Worm (Caenorhabditis elegans) whole organism, L4 larva: ENCODE results near the gene ifbp-1.
A peak's percentile ranks its signal among the peaks of the same experiment; 100 is the strongest.

Experiments used
- F26F4.8 ChIP-seq: fragments of 200-800 bp; sonication (Bioruptor generic); conservative IDR thresholded peaks from 2 replicates; pipeline ENCODE4 v1.3.6; 2022; ENCODE audit warnings: missing genetic modification characterization, missing compliant biosample characterization
- F37D6.2 ChIP-seq: sonication (generic microtip); optimal IDR thresholded peaks from 2 replicates; lab custom pipeline; 2016; ENCODE audit warnings: mild to moderate bottlenecking, missing genetic modification characterization, missing compliant biosample characterization
- F44E2.7 ChIP-seq: fragments of 200-800 bp; sonication (Bioruptor generic); IDR thresholded peaks from 2 replicates; pipeline ENCODE4 v2.1.2; 2022; ENCODE audit warnings: missing genetic modification characterization, missing compliant biosample characterization
- T26A8.4 ChIP-seq: fragments of 200-800 bp; sonication (Bioruptor generic); IDR thresholded peaks from 2 replicates; pipeline ENCODE4 v1.3.6; 2022; ENCODE audit warnings: missing genetic modification characterization, missing compliant biosample characterization
- Y105C5A.15 ChIP-seq: fragments of 200-800 bp; sonication (Bioruptor generic); IDR thresholded peaks from 2 replicates; pipeline ENCODE4 v1.3.6; 2022; ENCODE audit warnings: missing genetic modification characterization, missing compliant biosample characterization
- Y48G9A.11 ChIP-seq: fragments of 200-800 bp; sonication (Bioruptor generic); IDR thresholded peaks from 2 replicates; pipeline ENCODE4 v1.3.6; 2022; ENCODE audit warnings: missing genetic modification reagents, missing genetic modification characterization, missing compliant biosample characterization
- Y75B8A.6 ChIP-seq: fragments of 200-800 bp; sonication (Bioruptor generic); IDR thresholded peaks from 2 replicates; pipeline ENCODE4 v1.3.6; 2022; ENCODE audit warnings: missing genetic modification reagents, missing genetic modification characterization, missing compliant biosample characterization
- aha-1 ChIP-seq: fragments of 150-350 bp; peaks from one replicate; lab custom pipeline; 2014; ENCODE audit warnings: missing biosample characterization, missing genetic modification characterization
- aly-2 ChIP-seq: sonication (generic microtip); optimal IDR thresholded peaks from 2 replicates; lab custom pipeline; 2018; ENCODE audit warnings: missing biosample characterization, missing genetic modification characterization
- ama-1 ChIP-seq: fragments of 150-350 bp; optimal IDR thresholded peaks from 2 replicates; lab custom pipeline; 2014; ENCODE audit warnings: inconsistent platforms, mixed read lengths
- attf-4 ChIP-seq: sonication (generic microtip); optimal IDR thresholded peaks from 3 replicates; lab custom pipeline; 2017; ENCODE audit warnings: missing biosample characterization, missing genetic modification characterization
- ceh-20 ChIP-seq: fragments of 200-800 bp; sonication (Bioruptor generic); IDR thresholded peaks from 2 replicates; pipeline ENCODE4 v1.3.6; 2022; ENCODE audit warnings: missing genetic modification reagents, missing genetic modification characterization, missing compliant biosample characterization
- ceh-28 ChIP-seq: fragments of 150-350 bp; optimal IDR thresholded peaks from 2 replicates; lab custom pipeline; 2014; ENCODE audit warnings: missing biosample characterization, missing genetic modification reagents, missing genetic modification characterization
- ceh-44 ChIP-seq: fragments of 200-800 bp; sonication (Bioruptor generic); IDR thresholded peaks from 2 replicates; pipeline ENCODE4 v1.3.6; 2022; ENCODE audit warnings: missing genetic modification reagents, missing genetic modification characterization, missing compliant biosample characterization
- ceh-82 ChIP-seq: sonication (generic microtip); optimal IDR thresholded peaks from 2 replicates; lab custom pipeline; 2017; ENCODE audit warnings: missing biosample characterization, missing genetic modification characterization
- ces-1 ChIP-seq: fragments of 150-350 bp; sonication (generic microtip); optimal IDR thresholded peaks from 4 replicates; lab custom pipeline; 2014; ENCODE audit warnings: missing biosample characterization, missing genetic modification reagents, missing genetic modification characterization
- ctbp-1 ChIP-seq: fragments of 200-800 bp; sonication (Bioruptor generic); IDR thresholded peaks from 2 replicates; pipeline ENCODE4 v1.3.6; 2022; ENCODE audit warnings: missing genetic modification reagents, missing genetic modification characterization, missing compliant biosample characterization
- daf-12 ChIP-seq: fragments of 150-350 bp; optimal IDR thresholded peaks from 2 replicates; lab custom pipeline; 2014; ENCODE audit warnings: missing biosample characterization, missing genetic modification reagents, missing genetic modification characterization
- daf-8 ChIP-seq: fragments of 200-800 bp; sonication (Bioruptor generic); IDR thresholded peaks from 2 replicates; pipeline ENCODE4 v1.3.6; 2022; ENCODE audit warnings: missing genetic modification characterization, missing compliant biosample characterization
- dmd-6 ChIP-seq: fragments of 200-800 bp; sonication (Bioruptor generic); IDR thresholded peaks from 2 replicates; pipeline ENCODE4 v1.3.6; 2022; ENCODE audit warnings: missing genetic modification reagents, missing genetic modification characterization, missing compliant biosample characterization
- dmd-9 ChIP-seq: fragments of 200-800 bp; sonication (Bioruptor generic); IDR thresholded peaks from 2 replicates; pipeline ENCODE4 v1.3.6; 2022; ENCODE audit warnings: missing genetic modification reagents, missing genetic modification characterization, missing compliant biosample characterization
- duxl-1 ChIP-seq: sonication (generic microtip); optimal IDR thresholded peaks from 2 replicates; lab custom pipeline; 2016; ENCODE audit warnings: mild to moderate bottlenecking, missing genetic modification characterization, moderate library complexity, missing compliant biosample characterization; ENCODE audit not compliant: poor library complexity
- egl-43 ChIP-seq: fragments of 200-800 bp; sonication (Bioruptor generic); IDR thresholded peaks from 2 replicates; pipeline ENCODE4 v1.3.6; 2022; ENCODE audit warnings: missing genetic modification reagents, missing genetic modification characterization, missing compliant biosample characterization
- fos-1 ChIP-seq: fragments of 150-350 bp; optimal IDR thresholded peaks from 2 replicates; lab custom pipeline; 2014; ENCODE audit warnings: missing biosample characterization, missing genetic modification characterization
- gei-8 ChIP-seq: fragments of 200-800 bp; sonication (Bioruptor generic); optimal IDR thresholded peaks from 2 replicates; lab custom pipeline; 2018; ENCODE audit warnings: mild to moderate bottlenecking, missing genetic modification characterization, missing compliant biosample characterization
- lim-7 ChIP-seq: fragments of 200-800 bp; sonication (Bioruptor generic); IDR thresholded peaks from 2 replicates; pipeline ENCODE4 v1.3.6; 2022; ENCODE audit warnings: missing genetic modification characterization, missing compliant biosample characterization
- lin-1 ChIP-seq: fragments of 200-800 bp; sonication (Bioruptor generic); IDR thresholded peaks from 2 replicates; pipeline ENCODE4 v1.3.6; 2022; ENCODE audit warnings: missing genetic modification reagents, missing genetic modification characterization, missing compliant biosample characterization
- lin-15B ChIP-seq: fragments of 150-350 bp; sonication (generic microtip); optimal IDR thresholded peaks from 3 replicates; lab custom pipeline; 2014; ENCODE audit warnings: missing biosample characterization, missing genetic modification characterization
- lin-29 ChIP-seq: fragments of 200-800 bp; sonication (Bioruptor generic); IDR thresholded peaks from 2 replicates; pipeline ENCODE4 v1.3.6; 2022; ENCODE audit warnings: missing genetic modification reagents, missing genetic modification characterization, missing compliant biosample characterization
- lir-3 ChIP-seq: sonication (generic microtip); optimal IDR thresholded peaks from 2 replicates; lab custom pipeline; 2016; ENCODE audit warnings: mild to moderate bottlenecking, missing genetic modification characterization, missing compliant biosample characterization
- lsy-2 ChIP-seq, 2 experiments: fragments of 150-350 bp in 1 of 2; sonication (generic microtip) in 1 of 2; optimal IDR thresholded peaks; 2 replicates each; lab custom pipeline; 2014 to 2017; ENCODE audit warnings: missing biosample characterization in 2 of 2, missing genetic modification characterization in 2 of 2
- mes-2 ChIP-seq: sonication (generic microtip); optimal IDR thresholded peaks from 2 replicates; lab custom pipeline; 2016; ENCODE audit warnings: missing genotype, mild to moderate bottlenecking, missing genetic modification characterization, missing compliant biosample characterization; ENCODE audit not compliant: poor library complexity, severe bottlenecking
- mxl-3 ChIP-seq: fragments of 200-800 bp; sonication (Bioruptor generic); optimal IDR thresholded peaks from 2 replicates; lab custom pipeline; 2018; ENCODE audit warnings: mild to moderate bottlenecking, missing genetic modification characterization, missing compliant biosample characterization
- nhr-102 ChIP-seq: sonication (generic microtip); optimal IDR thresholded peaks from 2 replicates; lab custom pipeline; 2016; ENCODE audit warnings: mild to moderate bottlenecking, missing genetic modification characterization, moderate library complexity, missing compliant biosample characterization
- nhr-25 ChIP-seq: sonication (generic microtip); optimal IDR thresholded peaks from 2 replicates; lab custom pipeline; 2017; ENCODE audit warnings: missing genetic modification characterization, mild to moderate bottlenecking, missing compliant biosample characterization, antibody characterized with exemption, moderate library complexity, borderline replicate concordance; ENCODE audit not compliant: insufficient read depth
- nhr-42 ChIP-seq: fragments of 200-800 bp; sonication (Bioruptor generic); IDR thresholded peaks from 2 replicates; pipeline ENCODE4 v1.3.6; 2022; ENCODE audit warnings: missing genetic modification characterization, missing compliant biosample characterization
- nhr-6 ChIP-seq: fragments of 150-350 bp; optimal IDR thresholded peaks from 2 replicates; lab custom pipeline; 2014; ENCODE audit warnings: missing biosample characterization, missing genetic modification characterization
- pha-4 ChIP-seq, 2 experiments: fragments of 150-350 bp in 1 of 2; fragments of 200-800 bp in 1 of 2; sonication (Bioruptor generic) in 1 of 2; IDR thresholded peaks in 1 of 2; optimal IDR thresholded peaks in 1 of 2; 2 replicates each; pipeline versions ENCODE4 v1.3.6 to Lab custom; 2014 to 2022; ENCODE audit warnings: missing genetic modification characterization in 2 of 2, missing genetic modification reagents in 2 of 2, missing biosample characterization in 1 of 2, missing compliant biosample characterization in 1 of 2
- php-3 ChIP-seq: fragments of 200-800 bp; sonication (Bioruptor generic); IDR thresholded peaks from 2 replicates; pipeline ENCODE4 v1.3.6; 2022; ENCODE audit warnings: missing genetic modification reagents, missing genetic modification characterization, missing compliant biosample characterization
- saeg-2 ChIP-seq: fragments of 200-800 bp; sonication (Bioruptor generic); IDR thresholded peaks from 2 replicates; pipeline ENCODE4 v1.3.6; 2022; ENCODE audit warnings: missing genetic modification reagents, missing genetic modification characterization, missing compliant biosample characterization
- set-16 ChIP-seq: fragments of 200-800 bp; sonication (Bioruptor generic); IDR thresholded peaks from 2 replicates; pipeline ENCODE4 v1.3.6; 2022; ENCODE audit warnings: missing genetic modification reagents, missing genetic modification characterization, missing compliant biosample characterization
- spr-1 ChIP-seq: sonication (generic microtip); optimal IDR thresholded peaks from 2 replicates; lab custom pipeline; 2016; ENCODE audit warnings: mild to moderate bottlenecking, missing genetic modification characterization, missing compliant biosample characterization
- spr-3 ChIP-seq: fragments of 200-800 bp; sonication (Bioruptor generic); optimal IDR thresholded peaks from 2 replicates; lab custom pipeline; 2018; ENCODE audit warnings: mild to moderate bottlenecking, missing genetic modification characterization, missing compliant biosample characterization
- tra-1 ChIP-seq: fragments of 200-800 bp; sonication (Bioruptor generic); IDR thresholded peaks from 2 replicates; pipeline ENCODE4 v1.3.6; 2022; ENCODE audit warnings: missing genetic modification reagents, missing genetic modification characterization, missing compliant biosample characterization
- unc-39 ChIP-seq: sonication (generic microtip); optimal IDR thresholded peaks from 2 replicates; lab custom pipeline; 2017; ENCODE audit warnings: missing biosample characterization, missing genetic modification characterization
- zfp-2 ChIP-seq: sonication (generic microtip); optimal IDR thresholded peaks from 2 replicates; lab custom pipeline; 2016; ENCODE audit warnings: mild to moderate bottlenecking, missing genetic modification characterization, missing compliant biosample characterization
- zip-11 ChIP-seq: fragments of 200-800 bp; sonication (Bioruptor generic); IDR thresholded peaks from 2 replicates; pipeline ENCODE4 v1.3.6; 2022; ENCODE audit warnings: missing genetic modification characterization, missing compliant biosample characterization
- zip-2 ChIP-seq: fragments of 150-350 bp; optimal IDR thresholded peaks from 2 replicates; lab custom pipeline; 2014; ENCODE audit warnings: missing biosample characterization, missing genetic modification characterization
- ztf-11 ChIP-seq: fragments of 150-350 bp; optimal IDR thresholded peaks from 2 replicates; lab custom pipeline; 2014; ENCODE audit warnings: missing biosample characterization, missing genetic modification characterization
- ztf-7 ChIP-seq: fragments of 150-350 bp; optimal IDR thresholded peaks from 2 replicates; lab custom pipeline; 2014; ENCODE audit warnings: missing biosample characterization, missing genetic modification characterization

Gene ifbp-1

ce11 chrV:13370265-13370664, 9.8 kb downstream of the ifbp-1 start:
- TF ChIP-seq egl-43 (GFP tag; lab: Robert Waterston, UW) (no peak), aha-1 (tag; lab: Kevin White, UChicago) (peak; percentile 92), mxl-3 (GFP tag; lab: Kevin White, UChicago) (no peak), Y75B8A.6 (GFP tag; lab: Robert Waterston, UW) (no peak), nhr-25 (peak; percentile 23), duxl-1 (tag; lab: Kevin White, UChicago) (peak; percentile 26), ztf-7 (tag; lab: Kevin White, UChicago) (no peak), zip-11 (GFP tag; lab: Robert Waterston, UW) (no peak), Y48G9A.11 (GFP tag; lab: Robert Waterston, UW) (no peak)

DNA sequence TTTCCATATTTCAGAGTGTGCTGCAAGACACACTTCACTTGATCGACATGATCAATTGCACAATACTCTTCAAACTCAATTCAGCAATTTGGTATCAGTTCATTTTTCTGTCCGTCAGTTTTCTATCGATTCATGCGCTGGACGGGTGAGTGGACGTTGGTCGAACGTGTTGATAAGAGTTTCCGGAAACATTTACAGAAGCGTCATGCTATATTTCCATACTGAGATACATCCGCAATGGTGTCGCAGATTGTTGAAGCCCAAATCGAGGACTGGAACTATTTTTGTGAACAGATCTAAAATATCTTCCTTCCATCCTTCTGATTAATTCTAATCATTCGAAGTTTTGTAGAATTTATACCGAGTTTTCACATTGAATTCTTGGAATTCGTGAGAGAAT, 10.4 kb downstream of the ifbp-1 start:
- TF ChIP-seq lim-7 (GFP tag; lab: Robert Waterston, UW) = no peak
- TF ChIP-seq spr-1 = no peak
- TF ChIP-seq ceh-82 (tag; lab: Kevin White, UChicago) = no peak
- TF ChIP-seq spr-3 = no peak
- 0 out of 2 replicates have a peak, but pooled peaks have one; percentile 6 for TF ChIP-seq php-3 (GFP tag; lab: Robert Waterston, UW)
- TF ChIP-seq ama-1 = no peak
- peak; percentile 77 for TF ChIP-seq dmd-6 (GFP tag; lab: Robert Waterston, UW)
- TF ChIP-seq ceh-20 (GFP tag; lab: Robert Waterston, UW) = no peak
- TF ChIP-seq lin-15B (tag; lab: Kevin White, UChicago) = no peak
- no peak for TF ChIP-seq fos-1
- TF ChIP-seq zip-2 (tag; lab: Kevin White, UChicago) = no peak
- TF ChIP-seq ztf-11 (tag; lab: Kevin White, UChicago) = no peak
- no peak for TF ChIP-seq ces-1 (GFP tag; lab: Kevin White, UChicago)
- no peak for TF ChIP-seq lsy-2 (tag; optimal IDR thresholded peaks at IDR 0.05; lab: Kevin White, UChicago)
- no peak for TF ChIP-seq F44E2.7 (GFP tag; lab: Robert Waterston, UW)
- TF ChIP-seq tra-1 = peak; percentile 48; the same call in 1 of the 2 replicates
- no peak for TF ChIP-seq F26F4.8 (GFP tag; lab: Robert Waterston, UW)
- TF ChIP-seq aly-2 (tag; lab: Kevin White, UChicago) = no peak
- no peak for TF ChIP-seq pha-4 (GFP tag; IDR thresholded peaks at IDR 0.05; lab: Robert Waterston, UW)
- no peak for TF ChIP-seq pha-4 (tag; optimal IDR thresholded peaks at IDR 0.05; lab: Kevin White, UChicago)
- no peak for TF ChIP-seq lir-3 (tag; lab: Kevin White, UChicago)
- TF ChIP-seq nhr-42 (GFP tag; lab: Robert Waterston, UW) = no peak
- 0 out of 2 replicates have a peak, but pooled peaks have one; percentile 4 for TF ChIP-seq Y75B8A.6 (GFP tag; lab: Robert Waterston, UW)
- no peak for TF ChIP-seq zfp-2 (tag; lab: Kevin White, UChicago)
- TF ChIP-seq ceh-44 (GFP tag; lab: Robert Waterston, UW) = no peak
- peak; percentile 11 for TF ChIP-seq gei-8 (GFP tag; lab: Kevin White, UChicago)
- TF ChIP-seq unc-39 = no peak
- no peak for TF ChIP-seq ctbp-1
- TF ChIP-seq ceh-28 = no peak
- TF ChIP-seq mes-2 (tag; lab: Kevin White, UChicago) = no peak
- no peak for TF ChIP-seq lin-29
- TF ChIP-seq Y105C5A.15 = no peak
- peak; percentile 23; the same call in 1 of the 2 replicates for TF ChIP-seq lin-1 (GFP tag; lab: Robert Waterston, UW)
- no peak for TF ChIP-seq F37D6.2 (tag; lab: Kevin White, UChicago)
- no peak for TF ChIP-seq saeg-2
- no peak for TF ChIP-seq daf-8 (GFP tag; lab: Robert Waterston, UW)
- no peak for TF ChIP-seq nhr-6
- no peak for TF ChIP-seq dmd-9 (GFP tag; lab: Robert Waterston, UW)
- no peak for TF ChIP-seq nhr-102
- TF ChIP-seq daf-12 = no peak
- no peak for TF ChIP-seq attf-4 (tag; lab: Kevin White, UChicago)
- TF ChIP-seq set-16 (GFP tag; lab: Robert Waterston, UW) = no peak
- no peak for TF ChIP-seq duxl-1 (tag; lab: Kevin White, UChicago)
- no peak for TF ChIP-seq T26A8.4 (GFP tag; lab: Robert Waterston, UW)
